Fruit fly (Drosophila melanogaster) whole organism, embryonic: Measurements from ENCODE around the gene NK7.1.

Source experiments
- Atf3 ChIP-seq: fragments of 200-800 bp; sonication (Bioruptor generic); optimal IDR thresholded peaks from 3 replicates; lab custom pipeline; 2016; ENCODE audit warnings: missing biosample characterization, missing genetic modification characterization
- CG1024 ChIP-seq: fragments of 200-800 bp; sonication (Bioruptor generic); IDR thresholded peaks from 2 replicates; pipeline ENCODE4 v1.3.6; 2022; ENCODE audit warnings: missing biosample characterization, missing genetic modification characterization
- CG10959 ChIP-seq: fragments of 200-800 bp; sonication (Bioruptor generic); IDR thresholded peaks from 2 replicates; pipeline ENCODE4 v1.3.6; 2022; ENCODE audit warnings: missing biosample characterization, missing genetic modification characterization
- CG12299 ChIP-seq: fragments of 200-800 bp; sonication (Bioruptor generic); optimal IDR thresholded peaks from 2 replicates; lab custom pipeline; 2018; ENCODE audit warnings: missing biosample characterization, mild to moderate bottlenecking, missing genetic modification characterization
- CG17361 ChIP-seq: fragments of 200-800 bp; sonication (Bioruptor generic); IDR thresholded peaks from 3 replicates; pipeline ENCODE4 v1.3.6; 2022; ENCODE audit warnings: missing biosample characterization, missing genetic modification characterization
- CG17802 ChIP-seq: fragments of 200-800 bp; sonication (Bioruptor generic); optimal IDR thresholded peaks from 2 replicates; lab custom pipeline; 2018; ENCODE audit warnings: missing biosample characterization, mild to moderate bottlenecking, missing genetic modification characterization, moderate library complexity
- CG18619 ChIP-seq: fragments of 200-800 bp; sonication (Bioruptor generic); optimal IDR thresholded peaks from 3 replicates; lab custom pipeline; 2017; ENCODE audit warnings: missing biosample characterization, mild to moderate bottlenecking, missing genetic modification characterization
- CG2712 ChIP-seq: fragments of 200-800 bp; optimal IDR thresholded peaks from 3 replicates; lab custom pipeline; 2019; ENCODE audit warnings: missing biosample characterization, mild to moderate bottlenecking, missing genetic modification characterization, moderate library complexity
- CG3281 ChIP-seq: fragments of 200-800 bp; sonication (Bioruptor generic); optimal IDR thresholded peaks from 3 replicates; lab custom pipeline; 2017; ENCODE audit warnings: missing biosample characterization, mild to moderate bottlenecking, missing genetic modification characterization
- CG3995 ChIP-seq: fragments of 200-800 bp; sonication (Bioruptor generic); optimal IDR thresholded peaks from 3 replicates; lab custom pipeline; 2016; ENCODE audit warnings: missing biosample characterization, missing genetic modification characterization
- CG6175 ChIP-seq: fragments of 200-800 bp; sonication (Bioruptor generic); IDR thresholded peaks from 3 replicates; pipeline ENCODE4 v1.3.6; 2022; ENCODE audit warnings: missing biosample characterization, missing genetic modification characterization
- CG6683 ChIP-seq: fragments of 200-800 bp; sonication (Bioruptor generic); optimal IDR thresholded peaks from 2 replicates; lab custom pipeline; 2017; ENCODE audit warnings: missing biosample characterization, mild to moderate bottlenecking, missing genetic modification characterization, missing genetic modification reagents
- CG6854 ChIP-seq: fragments of 200-800 bp; sonication (Bioruptor generic); optimal IDR thresholded peaks from 3 replicates; lab custom pipeline; 2017; ENCODE audit warnings: missing biosample characterization, mild to moderate bottlenecking, missing genetic modification characterization
- CG7786 ChIP-seq: fragments of 200-800 bp; sonication (Bioruptor generic); optimal IDR thresholded peaks from 2 replicates; lab custom pipeline; 2016; ENCODE audit warnings: missing biosample characterization, missing genetic modification characterization
- CG8089 ChIP-seq: fragments of 200-800 bp; sonication (Bioruptor generic); optimal IDR thresholded peaks from 3 replicates; lab custom pipeline; 2016; ENCODE audit warnings: missing biosample characterization, missing genetic modification characterization
- CG8359 ChIP-seq: fragments of 200-800 bp; sonication (Bioruptor generic); optimal IDR thresholded peaks from 2 replicates; lab custom pipeline; 2017; ENCODE audit warnings: missing biosample characterization, mild to moderate bottlenecking, missing genetic modification characterization, borderline replicate concordance
- Dad ChIP-seq: fragments of 200-800 bp; sonication (Bioruptor generic); optimal IDR thresholded peaks from 3 replicates; lab custom pipeline; 2016; ENCODE audit warnings: missing biosample characterization, missing genetic modification characterization
- Dip3 ChIP-seq: fragments of 200-800 bp; sonication (Bioruptor generic); optimal IDR thresholded peaks from 3 replicates; lab custom pipeline; 2016; ENCODE audit warnings: missing biosample characterization, missing genetic modification characterization
- GATAe ChIP-seq: fragments of 200-800 bp; sonication (Bioruptor generic); conservative IDR thresholded peaks from 2 replicates; pipeline ENCODE4 v1.3.6; 2022; ENCODE audit warnings: missing biosample characterization, missing genetic modification characterization
- H15 ChIP-seq: fragments of 200-800 bp; sonication (Bioruptor generic); IDR thresholded peaks from 3 replicates; pipeline ENCODE4 v1.3.6; 2022; ENCODE audit warnings: missing biosample characterization, missing genetic modification characterization
- HLH3B ChIP-seq: fragments of 200-800 bp; sonication (Bioruptor generic); IDR thresholded peaks from 2 replicates; pipeline ENCODE4 v1.3.6; 2022; ENCODE audit warnings: missing biosample characterization, missing genetic modification characterization
- HmgZ ChIP-seq: fragments of 200-800 bp; sonication (Bioruptor generic); optimal IDR thresholded peaks from 2 replicates; lab custom pipeline; 2018; ENCODE audit warnings: missing biosample characterization, mild to moderate bottlenecking, missing genetic modification characterization
- Hmr ChIP-seq: fragments of 200-800 bp; sonication (Bioruptor generic); optimal IDR thresholded peaks from 3 replicates; lab custom pipeline; 2017; ENCODE audit warnings: mild to moderate bottlenecking, missing biosample characterization, missing genetic modification reagents, missing genetic modification characterization
- Hr51 ChIP-seq, 2 experiments: fragments of 200-800 bp; sonication (Bioruptor generic); optimal IDR thresholded peaks; 2 replicates in 1 of 2; 3 replicates in 1 of 2; lab custom pipeline; 2016 to 2018; ENCODE audit warnings: missing biosample characterization in 2 of 2, missing genetic modification characterization in 2 of 2, mild to moderate bottlenecking in 1 of 2, moderate library complexity in 1 of 2
- Meics ChIP-seq: fragments of 200-800 bp; sonication (Bioruptor generic); optimal IDR thresholded peaks from 2 replicates; lab custom pipeline; 2017; ENCODE audit warnings: missing biosample characterization, mild to moderate bottlenecking, missing genetic modification characterization
- Mrtf ChIP-seq: fragments of 200-800 bp; sonication (Bioruptor generic); IDR thresholded peaks from 3 replicates; pipeline ENCODE4 v1.3.6; 2022; ENCODE audit warnings: missing biosample characterization, missing genetic modification characterization
- NK7.1 ChIP-seq: fragments of 200-800 bp; sonication (Bioruptor generic); optimal IDR thresholded peaks from 3 replicates; lab custom pipeline; 2016; ENCODE audit warnings: missing biosample characterization, missing genetic modification characterization
- Oaz ChIP-seq: fragments of 200-800 bp; sonication (Bioruptor generic); IDR thresholded peaks from 2 replicates; pipeline ENCODE4 v1.3.6; 2022; ENCODE audit warnings: missing biosample characterization, missing genetic modification characterization
- Xrp1 ChIP-seq: fragments of 200-800 bp; sonication (Bioruptor generic); IDR thresholded peaks from 2 replicates; pipeline ENCODE4 v1.3.6; 2022; ENCODE audit warnings: missing biosample characterization, missing genetic modification characterization
- YL-1 ChIP-seq: fragments of 200-800 bp; sonication (Bioruptor generic); optimal IDR thresholded peaks from 3 replicates; lab custom pipeline; 2017; ENCODE audit warnings: missing biosample characterization, mild to moderate bottlenecking, missing genetic modification characterization
- al ChIP-seq: fragments of 200-800 bp; sonication (Bioruptor generic); IDR thresholded peaks from 2 replicates; pipeline ENCODE4 v1.3.6; 2022; ENCODE audit warnings: missing biosample characterization, missing genetic modification characterization
- br ChIP-seq: fragments of >200 bp; optimal IDR thresholded peaks from 2 replicates; lab custom pipeline; 2017
- bsh ChIP-seq, 2 experiments: fragments of 200-800 bp; sonication (Bioruptor generic); optimal IDR thresholded peaks; 2 replicates each; lab custom pipeline; 2017 to 2018; ENCODE audit warnings: mild to moderate bottlenecking in 2 of 2, missing biosample characterization in 2 of 2, missing genetic modification characterization in 2 of 2, moderate library complexity in 1 of 2
- cas ChIP-seq: fragments of 200-800 bp; sonication (Bioruptor generic); IDR thresholded peaks from 2 replicates; pipeline ENCODE4 v1.3.6; 2022; ENCODE audit warnings: missing biosample characterization, missing genetic modification characterization
- crol ChIP-seq: fragments of 200-800 bp; sonication (Bioruptor generic); IDR thresholded peaks from 2 replicates; pipeline ENCODE4 v1.3.6; 2022; ENCODE audit warnings: missing biosample characterization, missing genetic modification characterization
- dan ChIP-seq: fragments of 200-800 bp; sonication (Bioruptor generic); IDR thresholded peaks from 2 replicates; pipeline ENCODE4 v1.3.6; 2022; ENCODE audit warnings: missing biosample characterization, missing genetic modification characterization
- dm ChIP-seq: fragments of 200-800 bp; sonication (Bioruptor generic); optimal IDR thresholded peaks from 3 replicates; lab custom pipeline; 2016; ENCODE audit warnings: missing biosample characterization, missing genetic modification characterization
- esg ChIP-seq: fragments of 200-800 bp; sonication (Bioruptor generic); conservative IDR thresholded peaks from 2 replicates; pipeline ENCODE4 v1.3.6; 2022; ENCODE audit warnings: missing biosample characterization, missing genetic modification characterization
- grn ChIP-seq: fragments of 200-800 bp; sonication (Bioruptor generic); optimal IDR thresholded peaks from 3 replicates; lab custom pipeline; 2017; ENCODE audit warnings: missing biosample characterization, missing genetic modification characterization
- hkb ChIP-seq, 2 experiments: fragments of 200-800 bp in 1 of 2; fragments of >200 bp in 1 of 2; sonication (Bioruptor generic) in 1 of 2; IDR thresholded peaks in 1 of 2; optimal IDR thresholded peaks in 1 of 2; 2 replicates each; pipeline versions ENCODE4 v1.3.6 to Lab custom; 2017 to 2022; ENCODE audit warnings: missing biosample characterization in 1 of 2, missing genetic modification characterization in 1 of 2
- hth ChIP-seq: fragments of >200 bp; optimal IDR thresholded peaks from 2 replicates; lab custom pipeline; 2017; ENCODE audit warnings: inconsistent platforms
- lov ChIP-seq, 2 experiments: fragments of 200-800 bp in 1 of 2; fragments of >200 bp in 1 of 2; sonication (Bioruptor generic) in 1 of 2; IDR thresholded peaks in 1 of 2; optimal IDR thresholded peaks in 1 of 2; 2 replicates in 1 of 2; 3 replicates in 1 of 2; pipeline versions ENCODE4 v1.3.6 to Lab custom; 2017 to 2022; ENCODE audit warnings: missing biosample characterization in 1 of 2, missing genetic modification characterization in 1 of 2
- mirr ChIP-seq: fragments of 200-800 bp; sonication (Bioruptor generic); optimal IDR thresholded peaks from 3 replicates; lab custom pipeline; 2018; ENCODE audit warnings: missing biosample characterization, mild to moderate bottlenecking, missing genetic modification characterization
- sd ChIP-seq: fragments of 200-800 bp; sonication (Bioruptor generic); optimal IDR thresholded peaks from 3 replicates; lab custom pipeline; 2018; ENCODE audit warnings: missing biosample characterization, mild to moderate bottlenecking, missing genetic modification characterization, moderate library complexity
- slou ChIP-seq: fragments of 200-800 bp; sonication (Bioruptor generic); optimal IDR thresholded peaks from 3 replicates; lab custom pipeline; 2016; ENCODE audit warnings: missing biosample characterization, missing genetic modification characterization
- sr ChIP-seq: fragments of 200-800 bp; sonication (Bioruptor generic); IDR thresholded peaks from 3 replicates; pipeline ENCODE4 v1.3.6; 2022; ENCODE audit warnings: missing biosample characterization, missing genetic modification characterization
- sug ChIP-seq: fragments of 200-800 bp; optimal IDR thresholded peaks from 2 replicates; lab custom pipeline; 2019; ENCODE audit warnings: missing biosample characterization, mild to moderate bottlenecking, missing genetic modification characterization, moderate library complexity
- tgo ChIP-seq: fragments of 200-800 bp; sonication (Bioruptor generic); IDR thresholded peaks from 3 replicates; pipeline ENCODE4 v1.3.6; 2022; ENCODE audit warnings: missing biosample characterization, missing genetic modification characterization
- tio ChIP-seq: fragments of 200-800 bp; sonication (Bioruptor generic); optimal IDR thresholded peaks from 2 replicates; lab custom pipeline; 2017; ENCODE audit warnings: missing biosample characterization, missing genetic modification characterization, inconsistent platforms
- tll ChIP-seq, 2 experiments: fragments of 200-800 bp in 1 of 2; fragments of >200 bp in 1 of 2; sonication (Bioruptor generic) in 1 of 2; optimal IDR thresholded peaks; 2 replicates each; lab custom pipeline; 2017 to 2019; ENCODE audit warnings: missing biosample characterization in 2 of 2, missing genetic modification characterization in 2 of 2, mild to moderate bottlenecking in 1 of 2, moderate library complexity in 1 of 2
- zfh1 ChIP-seq: fragments of 200-800 bp; sonication (Bioruptor generic); IDR thresholded peaks from 3 replicates; pipeline ENCODE4 v1.3.6; 2022; ENCODE audit warnings: missing biosample characterization, missing genetic modification characterization

The NK7.1 gene

dm6 chr3R:14391281-14391680 lies 18.5 kb upstream of the NK7.1 start (continued):
- TF ChIP-seq Mrtf (GFP tag; lab: Robert Waterston, UW) (peak; percentile 95), CG6854 (GFP tag; lab: Kevin White, UChicago) (peak; percentile 34), CG6683 (peak; percentile 37), dm (peak; percentile 8), Xrp1 (peak; percentile 69), CG17361 (GFP tag; lab: Robert Waterston, UW) (peak; percentile 81), Dad (GFP tag; lab: Kevin White, UChicago) (peak; percentile 85), NK7.1 (GFP tag; lab: Kevin White, UChicago) (peak; percentile 82), zfh1 (GFP tag; lab: Robert Waterston, UW) (peak; percentile 95), cas (GFP tag; lab: Robert Waterston, UW) (no peak), CG1024 (peak; percentile 91), sug (tag; lab: Kevin White, UChicago) (peak; percentile 80), CG3281 (peak; percentile 69), Oaz (GFP tag; lab: Robert Waterston, UW) (peak; percentile 76), YL-1 (GFP tag; lab: Kevin White, UChicago) (no peak), CG2712 (tag; lab: Kevin White, UChicago) (peak; percentile 88), H15 (GFP tag; lab: Robert Waterston, UW) (peak; percentile 90), crol (GFP tag; lab: Robert Waterston, UW) (peak; percentile 52), grn (GFP tag; lab: Kevin White, UChicago) (no peak), hkb (optimal IDR thresholded peaks at IDR 0.05; lab: Kevin White, UChicago) (peak; percentile 14), hkb (GFP tag; IDR thresholded peaks at IDR 0.05; lab: Robert Waterston, UW) (peak; percentile 73), bsh (GFP tag; optimal IDR thresholded peaks at IDR 0.05; lab: Kevin White, UChicago) (peak in 1 of 2 experiments; percentile 52), tll (GFP tag; optimal IDR thresholded peaks at IDR 0.05; lab: Kevin White, UChicago) (no peak), CG6175 (GFP tag; lab: Robert Waterston, UW) (peak; percentile 83), Meics (GFP tag; lab: Kevin White, UChicago) (peak; percentile 92), HmgZ (peak; percentile 34), CG18619 (peak; percentile 55), slou (GFP tag; lab: Kevin White, UChicago) (peak; percentile 78), CG7786 (peak; percentile 34), GATAe (GFP tag; lab: Robert Waterston, UW) (no peak), CG10959 (GFP tag; lab: Robert Waterston, UW) (peak; percentile 89), al (GFP tag; lab: Robert Waterston, UW) (peak; percentile 69), Dip3 (GFP tag; lab: Kevin White, UChicago) (peak; percentile 28), CG8089 (peak; percentile 62), mirr (GFP tag; lab: Kevin White, UChicago) (peak; percentile 82), Hmr (peak; percentile 72), Hr51 (GFP tag; optimal IDR thresholded peaks at IDR 0.05; lab: Kevin White, UChicago) (peak in 1 of 2 experiments; percentile 29), lov (optimal IDR thresholded peaks at IDR 0.05; lab: Kevin White, UChicago) (no peak), lov (GFP tag; IDR thresholded peaks at IDR 0.05; lab: Robert Waterston, UW) (peak; percentile 85), sd (tag; lab: Kevin White, UChicago) (no peak), CG3995 (peak; percentile 11), esg (GFP tag; lab: Robert Waterston, UW) (peak; percentile 70), CG12299 (no peak), dan (GFP tag; lab: Robert Waterston, UW) (no peak; the same call in 1 of the 2 replicates), sr (GFP tag; lab: Robert Waterston, UW) (peak; percentile 73), tgo (peak; percentile 90), br (lab: Kevin White, UChicago) (no peak), tio (GFP tag; lab: Kevin White, UChicago) (peak; percentile 50), HLH3B (GFP tag; lab: Robert Waterston, UW) (peak; percentile 89), hth (lab: Kevin White, UChicago) (no peak), CG8359 (GFP tag; lab: Kevin White, UChicago) (peak; percentile 52), CG17802 (tag; lab: Kevin White, UChicago) (peak; percentile 75), Atf3 (GFP tag; lab: Kevin White, UChicago) (peak; percentile 30)
